Worm (Caenorhabditis elegans) whole organism, mixed stage, embryonic: Measurements from ENCODE around the gene F48G7.5.

Source experiments
- mab-5 ChIP-seq: fragments of 150-350 bp; optimal IDR thresholded peaks from 2 replicates; lab custom pipeline; 2014; ENCODE audit warnings: missing biosample characterization, missing genetic modification characterization
- ztf-11 ChIP-seq: fragments of 150-350 bp; optimal IDR thresholded peaks from 2 replicates; lab custom pipeline; 2014; ENCODE audit warnings: missing biosample characterization, missing genetic modification characterization

DNA sequence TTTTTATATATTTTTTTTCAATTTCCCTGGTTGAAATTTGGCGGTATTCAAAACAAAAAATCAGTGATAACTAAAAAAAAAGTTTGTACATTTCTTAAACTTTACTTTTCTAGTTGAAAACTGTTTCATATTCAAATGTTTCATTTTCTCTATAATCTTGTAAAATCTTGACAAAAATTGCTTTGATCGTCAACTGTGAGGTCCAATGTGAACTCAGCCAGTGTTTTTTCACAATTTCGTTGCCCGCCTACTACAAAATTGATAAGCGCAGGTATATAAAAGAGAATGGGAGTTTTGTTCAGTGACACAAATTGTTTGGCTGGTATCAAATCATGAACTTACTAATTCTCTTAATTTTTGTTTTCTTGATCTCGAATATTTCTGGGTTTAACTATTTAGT is 24.2 kb upstream of the F48G7.5 start, which contains the start of gene ugt-42:
- TF ChIP-seq mab-5 (tag; lab: Kevin White, UChicago) (no peak), ztf-11 (tag; lab: Kevin White, UChicago) (no peak)
